Worm (Caenorhabditis elegans) whole organism, midembryonic: ENCODE data around the gene rilp-1.

Experiments used
- T22C8.4 ChIP-seq: fragments of 200-800 bp; sonication (Bioruptor generic); IDR thresholded peaks from 2 replicates; pipeline ENCODE4 v1.3.6; 2022; ENCODE audit warnings: missing genetic modification characterization, missing compliant biosample characterization
- cog-1 ChIP-seq: sonication (generic microtip); optimal IDR thresholded peaks from 2 replicates; lab custom pipeline; 2016; ENCODE audit warnings: missing genetic modification characterization, missing compliant biosample characterization
- flt-1 ChIP-seq: fragments of 200-800 bp; sonication (Bioruptor generic); IDR thresholded peaks from 2 replicates; pipeline ENCODE4 v1.3.6; 2022; ENCODE audit warnings: missing genetic modification characterization, missing compliant biosample characterization
- klf-2 ChIP-seq: fragments of 200-800 bp; sonication (Bioruptor generic); conservative IDR thresholded peaks from 2 replicates; pipeline ENCODE4 v1.3.6; 2022; ENCODE audit warnings: missing genetic modification reagents, missing genetic modification characterization, missing compliant biosample characterization
- med-1 ChIP-seq: sonication (generic microtip); optimal IDR thresholded peaks from 2 replicates; lab custom pipeline; 2017; ENCODE audit warnings: missing genetic modification characterization, mild to moderate bottlenecking, missing compliant biosample characterization, antibody characterized with exemption, missing genetic modification reagents; ENCODE audit not compliant: insufficient read depth
- ref-1 ChIP-seq: fragments of 200-800 bp; sonication (Bioruptor generic); conservative IDR thresholded peaks from 2 replicates; pipeline ENCODE4 v1.3.6; 2022; ENCODE audit warnings: missing genetic modification reagents, missing genetic modification characterization, missing compliant biosample characterization
- tab-1 ChIP-seq: fragments of 200-800 bp; sonication (Bioruptor generic); IDR thresholded peaks from 2 replicates; pipeline ENCODE4 v1.3.6; 2022; ENCODE audit warnings: missing genetic modification characterization, missing compliant biosample characterization
- ztf-23 ChIP-seq: fragments of 200-800 bp; sonication (Bioruptor generic); IDR thresholded peaks from 2 replicates; pipeline ENCODE4 v1.3.6; 2022; ENCODE audit warnings: missing genetic modification reagents, missing genetic modification characterization, missing compliant biosample characterization
- ztf-29 ChIP-seq: fragments of 200-800 bp; sonication (Bioruptor generic); IDR thresholded peaks from 2 replicates; pipeline ENCODE4 v1.3.6; 2022; ENCODE audit warnings: missing genetic modification reagents, missing genetic modification characterization, missing compliant biosample characterization

rilp-1 gene

DNA sequence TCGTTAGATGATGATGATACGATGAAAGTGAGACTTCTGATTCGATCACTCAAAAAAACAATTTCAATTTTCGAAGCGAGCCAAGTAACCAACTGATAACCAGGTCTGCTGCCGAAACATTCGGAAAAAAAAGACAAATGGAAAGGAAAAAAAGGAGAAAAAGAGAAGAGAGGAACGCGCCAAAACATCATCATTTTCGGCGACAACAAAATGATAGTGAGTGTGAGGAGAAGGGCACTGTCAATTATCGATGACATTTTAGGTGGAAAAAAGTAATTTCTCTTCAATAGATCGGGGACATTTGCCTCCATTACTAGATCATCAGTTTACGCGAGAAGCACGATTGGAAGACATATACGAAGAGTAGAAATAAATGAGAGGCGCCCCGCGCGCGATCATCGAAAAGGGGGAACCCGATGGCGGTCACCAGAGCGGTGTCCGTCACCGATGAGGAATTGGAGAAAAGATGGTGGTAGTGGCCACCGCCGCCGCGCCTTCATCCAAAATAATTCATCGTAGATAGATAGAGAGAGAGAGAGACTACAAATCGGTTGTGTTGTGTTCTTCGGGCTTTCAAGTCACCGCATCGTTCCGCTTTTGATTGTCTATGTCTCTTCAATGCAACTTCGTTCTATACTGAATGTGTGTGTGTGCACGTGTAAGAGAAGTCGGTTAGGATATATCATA, 14.6 kb upstream of the rilp-1 start:
- TF ChIP-seq cog-1 (tag; lab: Kevin White, UChicago) (no peak), ref-1 (GFP tag; lab: Robert Waterston, UW) (no peak), tab-1 (no peak), T22C8.4 (no peak), ztf-23 (GFP tag; lab: Robert Waterston, UW) (no peak), flt-1 (GFP tag; lab: Robert Waterston, UW) (no peak), med-1 (GFP tag; lab: Kevin White, UChicago) (no peak), ztf-29 (GFP tag; lab: Robert Waterston, UW) (no peak), klf-2 (no peak)

DNA sequence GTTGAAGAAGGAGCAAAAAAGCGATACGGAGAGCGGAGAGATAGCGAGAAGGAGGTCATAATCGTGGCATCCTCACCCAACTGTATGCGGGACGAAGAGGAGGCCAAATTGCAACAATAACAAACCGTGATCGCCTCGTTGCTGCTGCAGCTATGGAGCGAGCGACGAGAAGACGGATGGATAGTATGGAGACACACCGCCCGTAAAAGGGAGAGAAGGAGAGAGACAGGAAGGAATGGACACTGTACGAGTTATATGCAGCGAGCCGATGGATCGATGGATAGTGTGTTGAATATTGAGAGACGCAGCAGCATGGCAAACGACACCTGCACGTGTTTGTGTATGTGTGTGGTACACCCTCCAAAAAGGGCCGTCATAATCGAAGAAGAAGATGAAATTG, 12.2 kb upstream of the rilp-1 start:
- TF ChIP-seq med-1 (GFP tag; lab: Kevin White, UChicago) (no peak), tab-1 (no peak), ztf-23 (GFP tag; lab: Robert Waterston, UW) (no peak), cog-1 (tag; lab: Kevin White, UChicago) (no peak), T22C8.4 (no peak), klf-2 (no peak), ref-1 (GFP tag; lab: Robert Waterston, UW) (no peak), ztf-29 (GFP tag; lab: Robert Waterston, UW) (no peak), flt-1 (GFP tag; lab: Robert Waterston, UW) (no peak)

DNA sequence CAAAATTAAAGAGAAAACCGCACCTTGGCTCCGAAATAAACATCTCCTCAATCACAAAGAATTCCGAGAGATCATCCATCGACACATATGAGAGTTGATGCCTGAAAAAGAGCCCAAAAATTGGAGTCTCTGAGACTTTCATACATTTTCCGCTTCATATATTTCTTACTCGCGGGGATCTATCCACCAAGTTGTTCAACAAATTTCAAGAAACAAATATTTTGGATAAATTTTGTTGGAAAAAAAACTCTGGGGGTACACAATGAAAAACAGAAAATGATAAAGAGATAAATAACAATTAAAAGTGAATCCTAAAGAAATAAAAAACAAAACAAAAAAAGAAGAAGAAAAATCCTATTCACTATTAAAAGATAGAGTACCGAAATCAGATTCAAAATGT, 8.9 kb upstream of the rilp-1 start, which contains the start of gene sel-8:
TSS of gene sel-8 (minus strand) at position 101 of the 400 bp plus-strand sequence.
- TF ChIP-seq klf-2, result no peak
- TF ChIP-seq tab-1, result no peak
- TF ChIP-seq ztf-29 (GFP tag; lab: Robert Waterston, UW), result no peak
- TF ChIP-seq cog-1 (tag; lab: Kevin White, UChicago), result no peak
- no peak for TF ChIP-seq ztf-23 (GFP tag; lab: Robert Waterston, UW)
- no peak for TF ChIP-seq T22C8.4
- no peak for TF ChIP-seq med-1 (GFP tag; lab: Kevin White, UChicago)
- TF ChIP-seq flt-1 (GFP tag; lab: Robert Waterston, UW), result no peak
- TF ChIP-seq ref-1 (GFP tag; lab: Robert Waterston, UW), result no peak

DNA sequence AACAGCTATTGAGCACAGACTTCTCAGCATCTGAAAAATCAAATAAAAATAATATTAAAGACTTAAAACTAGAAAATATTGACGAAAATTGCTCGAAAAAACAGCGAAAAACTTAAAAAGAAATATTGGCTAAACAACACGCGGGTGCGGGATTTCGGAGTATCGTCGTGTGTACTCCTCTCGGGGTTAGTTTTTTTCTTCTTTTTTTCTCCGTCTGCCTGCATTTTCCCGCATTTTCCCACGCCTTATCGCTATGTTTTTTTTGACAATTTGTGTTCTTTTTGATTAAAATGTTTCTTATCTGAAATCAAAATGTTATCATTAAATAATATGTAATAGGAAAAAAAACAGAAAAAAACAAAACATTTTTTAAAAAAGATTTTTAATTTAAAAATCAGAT, 5.6 kb upstream of the rilp-1 start, which contains the start of gene mrps-31:
TSS of gene mrps-31 (minus strand) at position 36 of the 400 bp plus-strand sequence.
- TF ChIP-seq T22C8.4 (no peak), tab-1 (no peak), ztf-29 (GFP tag; lab: Robert Waterston, UW) (no peak), klf-2 (no peak), flt-1 (GFP tag; lab: Robert Waterston, UW) (no peak), med-1 (GFP tag; lab: Kevin White, UChicago) (no peak), ref-1 (GFP tag; lab: Robert Waterston, UW) (no peak), cog-1 (tag; lab: Kevin White, UChicago) (no peak), ztf-23 (GFP tag; lab: Robert Waterston, UW) (no peak)

DNA sequence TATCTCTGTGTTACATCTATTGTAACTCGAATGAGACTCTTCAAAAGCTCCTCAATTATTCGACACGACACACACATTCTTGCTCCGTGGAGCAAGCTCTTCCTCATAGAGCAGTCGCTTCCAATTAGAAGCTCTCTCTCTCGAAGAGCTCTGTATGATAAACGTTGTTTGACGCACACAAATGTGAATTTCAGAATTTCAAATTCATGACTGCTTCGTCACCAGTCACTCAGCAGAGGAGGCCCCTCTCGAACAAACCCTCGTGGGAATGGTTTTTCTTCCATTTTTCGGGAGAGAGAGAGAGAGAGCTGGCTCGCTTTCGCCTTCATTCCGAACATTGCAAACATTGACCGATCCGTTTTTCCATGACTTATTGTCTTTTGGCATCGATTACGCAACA, 3.6 kb upstream of the rilp-1 start:
- TF ChIP-seq klf-2 (no peak), ztf-23 (GFP tag; lab: Robert Waterston, UW) (no peak), tab-1 (no peak), T22C8.4 (no peak), med-1 (GFP tag; lab: Kevin White, UChicago) (no peak), flt-1 (GFP tag; lab: Robert Waterston, UW) (no peak), ztf-29 (GFP tag; lab: Robert Waterston, UW) (no peak), cog-1 (tag; lab: Kevin White, UChicago) (no peak), ref-1 (GFP tag; lab: Robert Waterston, UW) (no peak)

DNA sequence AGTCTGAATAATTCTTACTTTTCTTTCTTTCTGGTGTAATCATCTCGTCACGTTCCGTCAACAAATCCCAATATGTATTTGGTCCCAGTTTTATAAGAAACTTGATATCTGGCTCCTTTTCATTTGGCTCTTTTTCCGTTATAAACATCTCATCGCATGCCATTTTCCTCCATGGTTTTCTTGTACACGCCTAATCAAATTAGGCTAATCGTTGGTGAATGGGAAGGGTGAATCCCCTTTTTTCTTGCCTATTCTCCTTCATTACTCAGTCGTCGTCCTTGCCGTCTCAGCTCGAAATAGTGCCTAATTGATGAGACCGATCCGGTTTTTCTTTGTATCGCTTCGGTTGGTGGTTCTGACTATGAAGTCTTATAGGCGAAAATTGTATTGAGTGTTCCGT, 1.8 kb upstream of the rilp-1 start:
- no peak for TF ChIP-seq flt-1 (GFP tag; lab: Robert Waterston, UW)
- no peak for TF ChIP-seq ztf-23 (GFP tag; lab: Robert Waterston, UW)
- TF ChIP-seq klf-2, result no peak
- no peak for TF ChIP-seq med-1 (GFP tag; lab: Kevin White, UChicago)
- TF ChIP-seq ztf-29 (GFP tag; lab: Robert Waterston, UW), result no peak
- no peak for TF ChIP-seq ref-1 (GFP tag; lab: Robert Waterston, UW)
- no peak for TF ChIP-seq cog-1 (tag; lab: Kevin White, UChicago)
- no peak for TF ChIP-seq tab-1
- TF ChIP-seq T22C8.4, result no peak

DNA sequence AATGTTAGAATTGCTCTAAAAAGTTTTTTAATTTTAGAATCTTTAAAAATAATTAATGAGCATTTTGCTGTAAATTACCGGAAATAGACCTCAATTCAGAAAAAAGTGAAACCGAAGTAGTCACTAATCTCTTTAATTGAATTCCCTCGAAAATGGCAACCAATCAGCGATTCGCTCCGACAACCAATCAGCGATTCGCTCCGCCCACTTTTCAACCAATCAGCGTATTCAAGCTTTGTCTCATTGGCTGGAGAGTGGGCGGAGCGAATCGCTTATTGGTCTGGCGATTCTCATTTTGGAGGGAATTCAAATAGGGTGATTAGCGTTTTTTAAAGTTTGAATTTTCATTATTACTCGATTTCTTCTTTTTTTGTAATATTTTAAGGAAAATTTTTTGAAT, 1.1 kb upstream of the rilp-1 start:
- TF ChIP-seq ref-1 (GFP tag; lab: Robert Waterston, UW), result no peak
- TF ChIP-seq med-1 (GFP tag; lab: Kevin White, UChicago), result no peak
- TF ChIP-seq ztf-23 (GFP tag; lab: Robert Waterston, UW), result no peak
- TF ChIP-seq tab-1, result no peak
- no peak for TF ChIP-seq klf-2
- TF ChIP-seq flt-1 (GFP tag; lab: Robert Waterston, UW), result no peak
- no peak for TF ChIP-seq cog-1 (tag; lab: Kevin White, UChicago)
- no peak for TF ChIP-seq T22C8.4
- TF ChIP-seq ztf-29 (GFP tag; lab: Robert Waterston, UW), result no peak

DNA sequence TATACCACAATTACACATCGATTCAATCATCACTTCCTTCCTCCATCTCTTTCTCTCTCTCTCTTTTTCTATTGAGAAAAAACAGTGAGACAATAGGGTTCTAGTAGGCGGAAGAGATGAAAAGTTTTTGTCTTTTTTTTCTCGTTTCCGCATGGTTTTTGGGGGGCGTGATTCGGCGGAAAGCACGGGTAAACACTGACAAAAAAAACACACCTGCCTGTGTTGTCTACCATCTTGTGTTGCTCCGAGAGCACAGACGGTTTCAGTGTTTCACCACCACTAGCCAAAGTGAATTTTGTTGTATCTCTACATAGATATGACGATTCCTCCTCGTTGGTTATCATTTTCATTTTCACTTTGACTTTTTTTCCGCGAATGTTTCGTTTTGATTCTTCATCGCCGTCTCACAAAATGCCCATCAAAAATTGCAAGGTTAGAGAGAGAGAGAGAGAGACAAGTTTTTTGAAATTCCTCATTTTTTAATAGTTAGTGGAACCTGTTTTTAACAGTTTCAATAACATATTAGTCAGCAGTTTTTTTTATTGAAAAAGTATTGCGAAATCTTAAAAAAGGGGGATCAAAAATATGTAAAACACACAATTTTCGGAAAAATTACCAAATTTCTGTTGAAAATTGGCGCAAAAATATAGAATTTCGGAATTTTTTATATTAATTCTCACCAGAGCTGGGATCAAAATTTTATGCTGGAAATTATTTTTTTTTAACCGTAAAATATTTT, 1.5 kb downstream of the rilp-1 start:
- TF ChIP-seq flt-1 (GFP tag; lab: Robert Waterston, UW) (no peak), cog-1 (tag; lab: Kevin White, UChicago) (no peak), ref-1 (GFP tag; lab: Robert Waterston, UW) (no peak), tab-1 (no peak), med-1 (GFP tag; lab: Kevin White, UChicago) (no peak), ztf-23 (GFP tag; lab: Robert Waterston, UW) (no peak), klf-2 (no peak), ztf-29 (GFP tag; lab: Robert Waterston, UW) (no peak), T22C8.4 (no peak)

DNA sequence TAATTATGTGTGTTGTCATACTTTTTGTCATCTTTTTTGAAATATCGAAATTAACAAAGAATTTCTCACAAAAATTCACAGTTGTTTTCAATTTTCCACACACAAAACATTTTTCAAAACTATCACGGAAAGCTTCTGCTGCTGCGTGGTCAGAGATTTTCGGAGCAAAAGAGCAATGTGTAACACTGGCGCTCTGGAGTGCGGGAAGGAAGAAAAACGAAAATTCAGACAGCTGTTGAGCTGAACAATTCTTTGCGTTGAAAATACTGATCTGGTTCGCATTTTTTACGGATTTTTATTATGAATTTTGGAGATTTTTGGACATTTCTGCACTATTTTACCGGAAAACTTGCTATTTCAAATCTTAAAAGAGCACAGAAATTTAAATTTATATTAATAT, 7.7 kb downstream of the rilp-1 start:
- TF ChIP-seq med-1 (GFP tag; lab: Kevin White, UChicago) (no peak), T22C8.4 (no peak), cog-1 (tag; lab: Kevin White, UChicago) (no peak), ref-1 (GFP tag; lab: Robert Waterston, UW) (no peak), flt-1 (GFP tag; lab: Robert Waterston, UW) (no peak), klf-2 (no peak), ztf-23 (GFP tag; lab: Robert Waterston, UW) (no peak), tab-1 (no peak), ztf-29 (GFP tag; lab: Robert Waterston, UW) (no peak)
